Worm (Caenorhabditis elegans) whole organism, early embryonic: ENCODE measurements around the gene clec-242.

ENCODE experiments used
- ama-1 ChIP-seq: fragments of 150-350 bp; optimal IDR thresholded peaks from 2 replicates; lab custom pipeline; 2014
- ceh-13 ChIP-seq: fragments of 200-800 bp; sonication (Bioruptor generic); optimal IDR thresholded peaks from 2 replicates; lab custom pipeline; 2018; ENCODE audit warnings: mild to moderate bottlenecking, missing genetic modification characterization, missing compliant biosample characterization
- pes-1 ChIP-seq: fragments of 200-800 bp; sonication (Bioruptor generic); IDR thresholded peaks from 2 replicates; pipeline ENCODE4 v1.3.6; 2022; ENCODE audit warnings: missing genetic modification reagents, missing genetic modification characterization, missing compliant biosample characterization

DNA sequence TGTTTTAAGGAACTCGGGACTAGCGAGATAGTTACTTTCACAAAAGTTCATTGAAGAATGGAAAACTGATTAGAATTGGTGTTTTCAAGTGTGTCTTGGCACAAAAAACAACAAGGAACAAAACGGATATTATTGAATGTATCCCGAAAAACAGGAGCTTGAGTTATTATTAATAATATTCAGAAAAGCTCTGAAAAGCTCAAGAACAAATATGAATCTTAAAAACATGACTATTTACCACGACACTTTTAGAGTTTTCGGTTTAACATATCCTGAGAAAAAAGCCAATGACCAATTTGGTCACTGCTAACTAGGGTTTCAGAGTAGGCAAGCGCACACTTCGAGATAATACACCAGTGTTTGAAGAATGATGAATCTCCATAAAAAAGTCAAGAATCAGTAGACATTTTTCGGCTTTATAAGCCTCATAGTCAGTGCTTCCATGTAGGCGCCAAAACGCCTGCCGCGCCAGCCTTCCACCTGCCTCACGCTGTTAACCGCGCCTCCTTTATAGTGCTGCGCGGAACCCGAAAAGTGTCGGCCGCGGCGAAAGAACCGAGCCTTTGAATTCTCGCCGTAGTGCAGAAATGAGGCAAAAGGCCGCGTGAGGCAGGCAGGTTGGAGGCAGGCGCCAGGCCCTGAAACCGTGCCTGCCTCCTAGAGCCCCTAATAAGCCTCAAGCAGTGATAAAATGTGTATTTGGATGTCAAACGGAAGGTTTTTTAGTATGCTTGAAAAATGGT lies 33.1 kb downstream of the clec-242 start, which contains the start of gene srh-236:
- TF ChIP-seq pes-1 (GFP tag; lab: Robert Waterston, UW) (no peak), ama-1 (lab: Kevin White, UChicago) (no peak), ceh-13 (GFP tag; lab: Kevin White, UChicago) (no peak)
